Fruit fly (Drosophila melanogaster): ENCODE measurements around the gene CG7386.

The CG7386 gene

DNA sequence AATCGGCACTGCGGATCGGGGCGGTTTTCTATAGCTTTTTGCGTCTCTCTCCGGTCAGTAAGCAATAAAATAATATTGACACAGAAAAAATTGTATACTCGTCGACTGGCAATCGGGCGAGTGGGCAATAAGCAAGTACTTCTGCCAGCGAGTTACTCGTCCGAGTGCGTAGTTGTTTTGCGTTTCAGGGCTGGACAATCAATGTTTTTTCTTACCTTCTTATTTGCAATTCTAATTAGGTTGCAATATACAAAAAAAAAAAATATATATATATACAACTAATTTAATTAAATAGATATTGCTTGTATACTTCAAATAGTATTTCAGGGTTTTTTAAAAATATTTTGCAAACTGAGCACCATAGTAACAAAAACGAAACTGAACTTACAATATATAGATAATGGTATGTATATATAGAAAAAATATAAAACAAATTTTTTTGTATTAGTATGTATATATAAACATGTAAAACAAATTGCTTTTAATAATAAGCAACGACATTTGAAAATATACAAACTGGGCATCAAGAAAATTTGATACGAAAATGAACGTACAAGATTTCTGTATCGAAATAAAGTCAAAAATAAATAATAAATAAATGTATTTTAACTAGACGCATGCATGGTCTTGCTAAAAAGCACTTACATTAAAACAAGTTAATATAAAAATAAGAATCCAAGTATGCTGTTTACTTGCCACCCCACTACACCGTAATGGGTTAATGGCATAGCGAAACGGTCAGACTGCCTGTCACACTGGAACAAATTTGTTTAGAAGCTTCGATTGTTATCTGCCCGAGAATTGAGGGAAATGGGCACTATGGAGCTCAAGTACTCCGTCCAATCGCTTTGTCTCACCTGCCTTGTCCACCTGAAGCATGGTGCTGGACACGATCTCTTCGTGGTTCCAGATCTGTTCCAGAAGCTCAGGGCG lies at the start of gene CG7386, which contains the start of gene D19A:
CG7386 (plus strand) TSS at position 751 of the 933 bp plus-strand sequence.
D19A (minus strand) TSS at position 129 of the 933 bp plus-strand sequence.
- TF ChIP-seq fd96Ca (GFP tag; IDR thresholded peaks at IDR 0.05) (peak; percentile 30; the same call in 1 of the 3 replicates), rn (GFP tag; IDR thresholded peaks at IDR 0.05) (peak; percentile 43; the same call in 1 of the 2 replicates), Pif1A (GFP tag; optimal IDR thresholded peaks at IDR 0.05) (no peak), CG34367 (tag; optimal IDR thresholded peaks at IDR 0.05) (no peak), CG14655 (GFP tag; optimal IDR thresholded peaks at IDR 0.05) (no peak), Ets98B (GFP tag; IDR thresholded peaks at IDR 0.05) (peak; percentile 59), CG12605 (GFP tag; IDR thresholded peaks at IDR 0.05) (peak; percentile 48; the same call in 1 of the 2 replicates), CG4496 (GFP tag; IDR thresholded peaks at IDR 0.05) (peak; percentile 77), CG32121 (GFP tag; IDR thresholded peaks at IDR 0.05) (peak; percentile 38; the same call in 1 of the 2 replicates), CG9948 (tag; optimal IDR thresholded peaks at IDR 0.05) (peak; percentile 11), CG13204 (GFP tag; optimal IDR thresholded peaks at IDR 0.05) (no peak), D1 (tag; optimal IDR thresholded peaks at IDR 0.05) (no peak), Snoo (tag; optimal IDR thresholded peaks at IDR 0.05) (peak; percentile 11), CG17806 (tag; optimal IDR thresholded peaks at IDR 0.05) (peak; percentile 22), CG8301 (tag; optimal IDR thresholded peaks at IDR 0.05) (peak; percentile 9), CG8159 (tag; optimal IDR thresholded peaks at IDR 0.05) (peak; percentile 52), CG15710 (tag; optimal IDR thresholded peaks at IDR 0.05) (peak; percentile 28), Pif1B (GFP tag; optimal IDR thresholded peaks at IDR 0.05) (no peak), EcR (GFP tag; optimal IDR thresholded peaks at IDR 0.05) (peak; percentile 1), gl (tag; optimal IDR thresholded peaks at IDR 0.05) (no peak), CG10348 (GFP tag; IDR thresholded peaks at IDR 0.05) (no peak)

DNA sequence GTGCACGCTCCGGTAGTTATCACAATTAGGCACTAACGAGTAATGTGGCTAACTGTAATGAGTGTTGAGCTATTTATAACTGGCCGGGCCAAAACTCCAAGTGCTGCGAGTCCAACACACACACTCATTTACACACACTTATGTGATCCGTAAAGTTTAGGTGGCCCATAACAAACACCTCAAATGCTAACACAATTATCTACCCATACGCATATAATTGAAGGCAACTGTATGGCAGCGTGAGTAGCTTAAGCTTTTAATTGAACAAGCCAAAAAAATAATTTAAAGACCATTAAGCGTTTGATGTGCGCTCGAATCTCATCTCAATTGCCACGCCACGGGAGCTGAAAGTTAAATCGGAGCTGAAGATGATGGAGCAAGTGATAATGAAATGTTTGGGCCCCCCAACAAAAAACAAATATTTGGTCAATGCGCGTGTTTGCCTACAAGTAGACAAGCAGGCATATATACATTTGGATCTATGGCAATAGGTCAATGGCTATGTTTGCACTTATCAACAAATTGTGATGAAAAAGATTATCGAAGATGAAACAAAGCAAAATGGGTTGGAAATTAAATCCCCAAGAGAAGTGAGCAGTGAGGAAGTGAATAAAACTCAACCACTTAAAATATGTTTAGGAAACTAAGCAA lies 49.5 kb upstream of the CG7386 start, which contains the start of gene Cpr65Av:
Cpr65Av (minus strand) TSS at position 51 of the 651 bp plus-strand sequence.
- TF ChIP-seq Snoo (tag; optimal IDR thresholded peaks at IDR 0.05) (no peak), CG32121 (GFP tag; IDR thresholded peaks at IDR 0.05) (no peak), Pif1A (GFP tag; optimal IDR thresholded peaks at IDR 0.05) (no peak), CG10348 (GFP tag; IDR thresholded peaks at IDR 0.05) (no peak), CG8159 (tag; optimal IDR thresholded peaks at IDR 0.05) (no peak), fd96Ca (GFP tag; IDR thresholded peaks at IDR 0.05) (no peak), CG15710 (tag; optimal IDR thresholded peaks at IDR 0.05) (no peak), CG12605 (GFP tag; IDR thresholded peaks at IDR 0.05) (no peak), Ets98B (GFP tag; IDR thresholded peaks at IDR 0.05) (no peak), gl (tag; optimal IDR thresholded peaks at IDR 0.05) (no peak), Pif1B (GFP tag; optimal IDR thresholded peaks at IDR 0.05) (no peak), D1 (tag; optimal IDR thresholded peaks at IDR 0.05) (no peak), rn (GFP tag; IDR thresholded peaks at IDR 0.05) (no peak), CG8301 (tag; optimal IDR thresholded peaks at IDR 0.05) (no peak), CG17806 (tag; optimal IDR thresholded peaks at IDR 0.05) (no peak), EcR (GFP tag; optimal IDR thresholded peaks at IDR 0.05) (no peak), CG13204 (GFP tag; optimal IDR thresholded peaks at IDR 0.05) (no peak), CG34367 (tag; optimal IDR thresholded peaks at IDR 0.05) (no peak)

DNA sequence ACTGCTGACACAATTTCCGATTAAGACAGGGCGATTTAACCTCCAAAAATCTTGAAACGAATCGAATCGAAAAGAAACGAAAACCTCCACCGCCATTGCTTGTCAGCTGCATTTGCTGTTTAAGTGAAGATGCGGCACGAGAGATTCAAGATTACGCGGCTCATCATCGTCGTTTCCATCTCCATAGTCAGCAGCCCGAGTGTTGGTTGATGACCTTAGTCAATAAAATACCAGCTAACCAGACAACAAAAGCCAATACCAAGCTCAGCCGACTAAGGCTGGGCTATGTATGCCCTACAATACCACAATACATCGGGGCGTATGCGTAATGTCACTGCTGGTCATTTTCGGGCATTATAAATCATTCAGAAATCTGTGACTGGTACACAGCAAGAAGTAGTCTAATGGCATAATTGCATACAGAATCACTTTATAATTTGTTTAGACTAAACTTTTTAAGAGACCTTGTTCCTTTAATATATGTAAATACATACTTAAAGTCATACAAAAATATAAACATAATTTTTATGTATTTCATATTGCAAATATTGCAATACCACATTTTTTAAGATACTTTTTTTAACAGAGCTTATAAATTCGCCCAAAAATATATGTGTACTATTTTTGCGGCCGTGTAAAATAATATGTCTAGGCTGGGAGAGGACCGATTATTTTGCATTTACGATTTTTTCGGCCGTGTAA lies 48.6 kb upstream of the CG7386 start:
- TF ChIP-seq CG4496 (GFP tag; IDR thresholded peaks at IDR 0.05): no peak
- no peak for TF ChIP-seq Pif1A (GFP tag; optimal IDR thresholded peaks at IDR 0.05)
- TF ChIP-seq CG8159 (tag; optimal IDR thresholded peaks at IDR 0.05): peak; percentile 8
- TF ChIP-seq EcR (GFP tag; optimal IDR thresholded peaks at IDR 0.05): peak; percentile 69
- TF ChIP-seq CG8301 (tag; optimal IDR thresholded peaks at IDR 0.05): no peak

DNA sequence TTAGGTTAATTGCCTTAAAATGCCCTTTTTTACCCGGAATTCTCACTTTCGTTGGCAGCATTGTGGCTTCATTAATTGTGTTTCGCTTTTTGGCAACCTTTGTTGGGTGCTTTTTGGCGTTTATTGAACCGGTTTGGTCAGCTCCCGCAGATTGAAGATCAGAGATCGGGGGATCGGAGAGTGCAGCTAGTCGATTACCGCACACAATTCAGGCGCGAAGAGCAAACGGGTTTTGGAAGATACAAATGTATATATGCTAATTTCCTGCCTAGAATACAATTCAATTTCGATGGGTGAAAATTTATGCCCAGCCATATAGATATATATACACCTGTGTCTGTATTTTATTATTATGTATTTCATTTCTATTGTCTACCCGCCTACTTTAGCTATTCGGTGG lies 48.0 kb upstream of the CG7386 start:
- TF ChIP-seq EcR (GFP tag; optimal IDR thresholded peaks at IDR 0.05) (peak; percentile 59), CG8301 (tag; optimal IDR thresholded peaks at IDR 0.05) (no peak), Pif1A (GFP tag; optimal IDR thresholded peaks at IDR 0.05) (no peak)

DNA sequence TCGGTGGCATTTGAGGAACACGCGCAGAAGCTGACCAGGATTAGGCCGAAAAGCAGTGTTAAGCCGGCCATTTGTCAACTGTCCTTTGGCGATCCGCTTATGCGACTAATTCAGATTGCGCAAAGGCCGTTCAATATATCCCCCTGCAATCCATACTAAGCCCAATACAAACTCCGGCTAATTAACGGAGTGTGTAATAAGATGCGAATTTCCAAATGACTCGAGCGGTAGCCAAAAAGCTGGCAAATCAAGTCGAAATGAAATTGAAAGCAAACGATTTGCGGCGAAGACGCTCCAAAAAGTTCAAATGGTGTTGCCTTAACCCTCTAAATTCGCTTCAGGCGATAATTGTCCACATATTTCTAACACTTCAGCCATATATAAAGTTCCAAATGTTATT lies 47.2 kb upstream of the CG7386 start, which contains the start of gene Cpr65Aw:
Cpr65Aw (minus strand) TSS at position 101 of the 400 bp plus-strand sequence.
- TF ChIP-seq CG10348 (GFP tag; IDR thresholded peaks at IDR 0.05) (no peak), fd96Ca (GFP tag; IDR thresholded peaks at IDR 0.05) (no peak), CG12605 (GFP tag; IDR thresholded peaks at IDR 0.05) (no peak), CG15710 (tag; optimal IDR thresholded peaks at IDR 0.05) (no peak), CG14655 (GFP tag; optimal IDR thresholded peaks at IDR 0.05) (no peak), Ets98B (GFP tag; IDR thresholded peaks at IDR 0.05) (no peak), CG4496 (GFP tag; IDR thresholded peaks at IDR 0.05) (no peak), Pif1B (GFP tag; optimal IDR thresholded peaks at IDR 0.05) (no peak), CG17806 (tag; optimal IDR thresholded peaks at IDR 0.05) (no peak), Snoo (tag; optimal IDR thresholded peaks at IDR 0.05) (no peak), CG34367 (tag; optimal IDR thresholded peaks at IDR 0.05) (no peak), EcR (GFP tag; optimal IDR thresholded peaks at IDR 0.05) (no peak), CG32121 (GFP tag; IDR thresholded peaks at IDR 0.05) (no peak), rn (GFP tag; IDR thresholded peaks at IDR 0.05) (no peak), Pif1A (GFP tag; optimal IDR thresholded peaks at IDR 0.05) (no peak), CG8301 (tag; optimal IDR thresholded peaks at IDR 0.05) (no peak), CG13204 (GFP tag; optimal IDR thresholded peaks at IDR 0.05) (no peak), CG8159 (tag; optimal IDR thresholded peaks at IDR 0.05) (no peak), D1 (tag; optimal IDR thresholded peaks at IDR 0.05) (no peak)
